Worm (Caenorhabditis elegans) whole organism, L4/young adult: Measurements from ENCODE around the gene Y57A10A.14.

Experiments
- W03F9.2 ChIP-seq: fragments of 150-350 bp; optimal IDR thresholded peaks from 2 replicates; lab custom pipeline; 2014; ENCODE audit warnings: missing biosample characterization, missing genetic modification characterization
- dao-5 ChIP-seq: sonication (generic microtip); optimal IDR thresholded peaks from 2 replicates; lab custom pipeline; 2016; ENCODE audit warnings: missing genotype, missing genetic modification characterization, moderate library complexity, missing compliant biosample characterization
- him-1 ChIP-seq: sonication (generic microtip); optimal IDR thresholded peaks from 2 replicates; lab custom pipeline; 2016; ENCODE audit warnings: missing genotype, missing genetic modification reagents, missing genetic modification characterization, missing compliant biosample characterization

Y57A10A.14 gene

ce11 chrII:12184857-12185256 lies 880 bp upstream of the Y57A10A.14 start, which contains the start of gene Y57A10A.13:
Gene Y57A10A.13 (minus strand): TSS chrII:12184902.
- TF ChIP-seq W03F9.2 (tag; lab: Kevin White, UChicago) = no peak
- no peak for TF ChIP-seq him-1 (tag; lab: Kevin White, UChicago)
- TF ChIP-seq dao-5 = no peak

ce11 chrII:12186726-12187125 lies 989 bp downstream of the Y57A10A.14 start:
- no peak for TF ChIP-seq W03F9.2 (tag; lab: Kevin White, UChicago)
- TF ChIP-seq him-1 (tag; lab: Kevin White, UChicago) = no peak
- TF ChIP-seq dao-5 = no peak

- TF ChIP-seq W03F9.2 (tag; lab: Kevin White, UChicago) (no peak), him-1 (tag; lab: Kevin White, UChicago) (no peak)
These were observed 3.5 kb downstream of the Y57A10A.14 start for ce11 chrII:12189193-12189592.

- TF ChIP-seq him-1 (tag; lab: Kevin White, UChicago) (no peak), dao-5 (no peak), W03F9.2 (tag; lab: Kevin White, UChicago) (no peak)
These were observed 13.5 kb downstream of the Y57A10A.14 start for ce11 chrII:12199209-12199608.

- no peak for TF ChIP-seq him-1 (tag; lab: Kevin White, UChicago)
- no peak for TF ChIP-seq dao-5
- no peak for TF ChIP-seq W03F9.2 (tag; lab: Kevin White, UChicago)
These were observed 14.3 kb downstream of the Y57A10A.14 start, which contains the start of gene polg-1 for ce11 chrII:12199912-12200637. Gene polg-1 (minus strand): TSS chrII:12199962.

ce11 chrII:12202281-12202680 lies 16.5 kb downstream of the Y57A10A.14 start, which contains the start of gene trpp-5:
Gene trpp-5 (minus strand): TSS chrII:12202381.
- TF ChIP-seq him-1 (tag; lab: Kevin White, UChicago) = no peak
- no peak for TF ChIP-seq dao-5
- no peak for TF ChIP-seq W03F9.2 (tag; lab: Kevin White, UChicago)

- TF ChIP-seq dao-5 (no peak), him-1 (tag; lab: Kevin White, UChicago) (no peak), W03F9.2 (tag; lab: Kevin White, UChicago) (no peak)
These were observed 17.2 kb downstream of the Y57A10A.14 start, which contains the start of gene aqp-12 for ce11 chrII:12202921-12203320. Gene aqp-12 (plus strand): TSS chrII:12203221.

- no peak for TF ChIP-seq W03F9.2 (tag; lab: Kevin White, UChicago)
- no peak for TF ChIP-seq him-1 (tag; lab: Kevin White, UChicago)
- TF ChIP-seq dao-5 = no peak
These were observed 18.9 kb downstream of the Y57A10A.14 start for ce11 chrII:12204617-12205016.

ce11 chrII:12208741-12209140 lies 23.0 kb downstream of the Y57A10A.14 start:
- TF ChIP-seq W03F9.2 (tag; lab: Kevin White, UChicago) = no peak
- no peak for TF ChIP-seq him-1 (tag; lab: Kevin White, UChicago)

- TF ChIP-seq dao-5 = no peak
- no peak for TF ChIP-seq W03F9.2 (tag; lab: Kevin White, UChicago)
- TF ChIP-seq him-1 (tag; lab: Kevin White, UChicago) = no peak
These were observed 26.0 kb downstream of the Y57A10A.14 start for ce11 chrII:12211652-12212245.

- TF ChIP-seq dao-5 (no peak), him-1 (tag; lab: Kevin White, UChicago) (no peak), W03F9.2 (tag; lab: Kevin White, UChicago) (no peak)
These were observed 28.8 kb downstream of the Y57A10A.14 start for ce11 chrII:12214562-12214961.

- TF ChIP-seq him-1 (tag; lab: Kevin White, UChicago) (peak; percentile 5), W03F9.2 (tag; lab: Kevin White, UChicago) (peak; percentile 20), dao-5 (peak; percentile 31)
These were observed 36.8 kb downstream of the Y57A10A.14 start for ce11 chrII:12222524-12222923.

- TF ChIP-seq him-1 (tag; lab: Kevin White, UChicago) (no peak), W03F9.2 (tag; lab: Kevin White, UChicago) (no peak), dao-5 (no peak)
These were observed 39.2 kb downstream of the Y57A10A.14 start, which contains the start of the genes pqn-87 and rsr-2 for ce11 chrII:12224916-12225406. Gene pqn-87 (minus strand): TSS chrII:12225086. Gene rsr-2 (plus strand): TSS chrII:12225356.

ce11 chrII:12226192-12226591 lies 40.5 kb downstream of the Y57A10A.14 start:
- TF ChIP-seq W03F9.2 (tag; lab: Kevin White, UChicago) = no peak
- no peak for TF ChIP-seq dao-5
- TF ChIP-seq him-1 (tag; lab: Kevin White, UChicago) = no peak
